Worm (Caenorhabditis elegans) whole organism, young adult: Measurements from ENCODE around the gene spig-9.

Source experiments
- B0019.2 ChIP-seq: fragments of 200-800 bp; sonication (Bioruptor generic); conservative IDR thresholded peaks from 2 replicates; pipeline ENCODE4 v1.3.6; 2022; ENCODE audit warnings: missing genetic modification reagents, missing genetic modification characterization, missing compliant biosample characterization
- B0261.1 ChIP-seq: sonication (generic microtip); optimal IDR thresholded peaks from 2 replicates; lab custom pipeline; 2016; ENCODE audit warnings: mild to moderate bottlenecking, missing genetic modification characterization, moderate library complexity, missing compliant biosample characterization
- C06A6.2 ChIP-seq: fragments of 200-800 bp; sonication (Bioruptor generic); conservative IDR thresholded peaks from 2 replicates; pipeline ENCODE4 v1.3.6; 2022; ENCODE audit warnings: missing genetic modification characterization, missing compliant biosample characterization
- F23B12.7 ChIP-seq: sonication (generic microtip); optimal IDR thresholded peaks from 2 replicates; lab custom pipeline; 2017; ENCODE audit warnings: missing genetic modification characterization, mild to moderate bottlenecking, missing compliant biosample characterization, antibody characterized with exemption, moderate library complexity; ENCODE audit not compliant: insufficient read depth
- F37B4.10 ChIP-seq: fragments of 200-800 bp; sonication (Bioruptor generic); IDR thresholded peaks from 2 replicates; pipeline ENCODE4 v1.3.6; 2022; ENCODE audit warnings: missing genetic modification characterization, missing compliant biosample characterization
- F39B2.1 ChIP-seq: fragments of 200-800 bp; sonication (Bioruptor generic); IDR thresholded peaks from 2 replicates; pipeline ENCODE4 v1.3.6; 2022; ENCODE audit warnings: missing genetic modification reagents, missing genetic modification characterization, missing compliant biosample characterization
- F49E8.2 ChIP-seq: sonication (generic microtip); optimal IDR thresholded peaks from 3 replicates; lab custom pipeline; 2017; ENCODE audit warnings: missing genetic modification characterization, mild to moderate bottlenecking, missing compliant biosample characterization, antibody characterized with exemption, moderate library complexity; ENCODE audit not compliant: insufficient read depth
- F55B11.4 ChIP-seq: sonication (generic microtip); optimal IDR thresholded peaks from 2 replicates; lab custom pipeline; 2016; ENCODE audit warnings: missing compliant biosample characterization, missing genetic modification characterization, borderline replicate concordance; ENCODE audit not compliant: insufficient read depth
- F57A8.1 ChIP-seq: fragments of 200-800 bp; sonication (Bioruptor generic); optimal IDR thresholded peaks from 2 replicates; lab custom pipeline; 2018; ENCODE audit warnings: mild to moderate bottlenecking, missing genetic modification characterization, moderate library complexity, missing compliant biosample characterization
- Y53F4B.3 ChIP-seq: fragments of 200-800 bp; sonication (Bioruptor generic); IDR thresholded peaks from 2 replicates; pipeline ENCODE4 v1.3.6; 2022; ENCODE audit warnings: missing genetic modification reagents, missing genetic modification characterization, missing compliant biosample characterization
- atf-7 ChIP-seq: sonication (generic microtip); optimal IDR thresholded peaks from 2 replicates; lab custom pipeline; 2017; ENCODE audit warnings: mild to moderate bottlenecking, missing genetic modification characterization, missing compliant biosample characterization
- cebp-2 ChIP-seq: fragments of 200-800 bp; sonication (Bioruptor generic); IDR thresholded peaks from 2 replicates; pipeline ENCODE4 v1.3.6; 2022; ENCODE audit warnings: missing genetic modification characterization, missing compliant biosample characterization
- ceh-79 ChIP-seq: sonication (generic microtip); optimal IDR thresholded peaks from 2 replicates; lab custom pipeline; 2017; ENCODE audit warnings: mild to moderate bottlenecking, missing genetic modification characterization, missing compliant biosample characterization
- die-1 ChIP-seq: sonication (generic microtip); optimal IDR thresholded peaks from 2 replicates; lab custom pipeline; 2016; ENCODE audit warnings: missing genotype, mild to moderate bottlenecking, missing genetic modification characterization, missing compliant biosample characterization
- dpff-1 ChIP-seq: sonication (generic microtip); optimal IDR thresholded peaks from 2 replicates; lab custom pipeline; 2017; ENCODE audit warnings: mild to moderate bottlenecking, missing genetic modification characterization, missing compliant biosample characterization
- dpl-1 ChIP-seq: fragments of 150-350 bp; optimal IDR thresholded peaks from 2 replicates; lab custom pipeline; 2014; ENCODE audit warnings: missing biosample characterization, missing genetic modification reagents, missing genetic modification characterization
- efl-1 ChIP-seq: fragments of 150-350 bp; optimal IDR thresholded peaks from 2 replicates; lab custom pipeline; 2014; ENCODE audit warnings: missing biosample characterization, missing genetic modification reagents, missing genetic modification characterization
- egl-18 ChIP-seq: fragments of 200-800 bp; sonication (Bioruptor generic); IDR thresholded peaks from 2 replicates; pipeline ENCODE4 v1.3.6; 2022; ENCODE audit warnings: missing genetic modification reagents, missing genetic modification characterization, missing compliant biosample characterization
- egl-44 ChIP-seq: fragments of 200-800 bp; sonication (Bioruptor generic); IDR thresholded peaks from 2 replicates; pipeline ENCODE4 v1.3.6; 2022; ENCODE audit warnings: missing genetic modification reagents, missing genetic modification characterization, missing compliant biosample characterization
- egrh-3 ChIP-seq: fragments of 200-800 bp; sonication (Bioruptor generic); IDR thresholded peaks from 2 replicates; pipeline ENCODE4 v1.3.6; 2022; ENCODE audit warnings: missing genetic modification reagents, missing genetic modification characterization, missing compliant biosample characterization
- gei-17 ChIP-seq: fragments of 200-800 bp; sonication (Bioruptor generic); optimal IDR thresholded peaks from 2 replicates; lab custom pipeline; 2018; ENCODE audit warnings: mild to moderate bottlenecking, missing genetic modification characterization, missing compliant biosample characterization
- hmg-20 ChIP-seq: fragments of 200-800 bp; sonication (Bioruptor generic); IDR thresholded peaks from 2 replicates; pipeline ENCODE4 v1.3.6; 2022; ENCODE audit warnings: missing genetic modification reagents, missing genetic modification characterization, missing compliant biosample characterization
- hsf-1 ChIP-seq: fragments of 200-800 bp; sonication (Bioruptor generic); IDR thresholded peaks from 2 replicates; pipeline ENCODE4 v1.3.6; 2022; ENCODE audit warnings: missing genetic modification reagents, missing genetic modification characterization, missing compliant biosample characterization
- lir-1 ChIP-seq: fragments of 200-800 bp; sonication (Bioruptor generic); conservative IDR thresholded peaks from 2 replicates; pipeline ENCODE4 v1.3.6; 2022; ENCODE audit warnings: missing genetic modification reagents, missing genetic modification characterization, missing compliant biosample characterization
- madf-10 ChIP-seq: sonication (generic microtip); optimal IDR thresholded peaks from 2 replicates; lab custom pipeline; 2016; ENCODE audit warnings: mild to moderate bottlenecking, missing genetic modification characterization, missing compliant biosample characterization
- madf-8 ChIP-seq: fragments of 200-800 bp; sonication (Bioruptor generic); conservative IDR thresholded peaks from 2 replicates; pipeline ENCODE4 v1.3.6; 2022; ENCODE audit warnings: missing genetic modification reagents, missing genetic modification characterization, missing compliant biosample characterization
- nfya-1 ChIP-seq: sonication (generic microtip); optimal IDR thresholded peaks from 2 replicates; lab custom pipeline; 2017; ENCODE audit warnings: antibody characterized with exemption, missing compliant biosample characterization, missing genetic modification characterization, borderline replicate concordance; ENCODE audit not compliant: insufficient read depth
- snpc-1.1 ChIP-seq: sonication (generic microtip); optimal IDR thresholded peaks from 2 replicates; lab custom pipeline; 2017; ENCODE audit warnings: missing genetic modification characterization, mild to moderate bottlenecking, missing compliant biosample characterization, antibody characterized with exemption, moderate library complexity, missing genotype, missing genetic modification reagents; ENCODE audit not compliant: insufficient read depth
- snpc-1.3 ChIP-seq: sonication (generic microtip); optimal IDR thresholded peaks from 2 replicates; lab custom pipeline; 2017; ENCODE audit warnings: missing genetic modification characterization, mild to moderate bottlenecking, missing compliant biosample characterization, antibody characterized with exemption, moderate library complexity, missing genotype, missing genetic modification reagents; ENCODE audit not compliant: insufficient read depth
- unc-130 ChIP-seq: sonication (generic microtip); optimal IDR thresholded peaks from 2 replicates; lab custom pipeline; 2016; ENCODE audit warnings: missing genetic modification reagents, missing genetic modification characterization, missing compliant biosample characterization
- ztf-18 ChIP-seq: sonication (generic microtip); optimal IDR thresholded peaks from 2 replicates; lab custom pipeline; 2016; ENCODE audit warnings: missing genotype, mild to moderate bottlenecking, missing genetic modification characterization, missing compliant biosample characterization
- ztf-25 ChIP-seq: fragments of 200-800 bp; sonication (Bioruptor generic); IDR thresholded peaks from 2 replicates; pipeline ENCODE4 v1.3.6; 2022; ENCODE audit warnings: missing genetic modification reagents, missing genetic modification characterization, missing compliant biosample characterization
- ztf-28 ChIP-seq: fragments of 200-800 bp; sonication (Bioruptor generic); IDR thresholded peaks from 2 replicates; pipeline ENCODE4 v1.3.6; 2022; ENCODE audit warnings: missing genetic modification reagents, missing genetic modification characterization, missing compliant biosample characterization
- ztf-3 ChIP-seq: fragments of 200-800 bp; sonication (Bioruptor generic); optimal IDR thresholded peaks from 2 replicates; lab custom pipeline; 2018; ENCODE audit warnings: mild to moderate bottlenecking, missing genetic modification characterization, missing compliant biosample characterization

The spig-9 gene

DNA sequence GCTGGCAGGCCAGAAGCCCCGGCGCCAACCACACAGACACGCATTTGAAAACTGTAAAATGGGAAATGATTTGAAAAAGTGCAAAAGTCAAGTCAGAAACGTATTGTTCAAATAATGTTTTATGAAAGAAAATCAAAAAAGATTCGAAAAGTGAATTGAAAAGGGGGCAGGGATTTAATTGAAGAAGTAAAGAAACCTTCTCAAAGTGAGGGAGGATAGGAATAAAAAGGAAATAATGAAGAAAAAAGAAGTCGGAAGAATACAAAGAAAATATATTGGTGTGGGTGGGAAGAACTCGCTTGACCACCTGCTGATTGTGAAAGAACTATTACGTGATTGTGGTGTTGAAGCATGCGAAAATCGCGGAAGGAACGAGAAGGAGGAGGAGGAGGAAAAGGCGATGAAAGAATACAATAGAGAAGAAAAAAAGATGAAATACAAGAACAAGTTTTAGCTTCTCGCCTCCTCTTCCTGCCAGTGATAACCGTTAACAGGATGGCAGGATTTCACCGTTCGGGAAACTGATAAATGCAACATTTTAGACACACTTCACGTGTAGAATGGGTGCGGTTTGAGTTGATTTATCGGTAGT lies 4.9 kb downstream of the spig-9 start, which contains the start of gene fmo-4:
TSS of gene fmo-4 (minus strand) at position 51 of the 592 bp plus-strand sequence.
- TF ChIP-seq hsf-1 (GFP tag; lab: Robert Waterston, UW) (no peak), snpc-1.3 (tag; lab: Kevin White, UChicago) (no peak), dpl-1 (GFP tag; lab: Kevin White, UChicago) (no peak), ztf-3 (no peak), ceh-79 (tag; lab: Kevin White, UChicago) (no peak), F57A8.1 (GFP tag; lab: Kevin White, UChicago) (no peak), madf-10 (no peak), cebp-2 (GFP tag; lab: Robert Waterston, UW) (no peak), F37B4.10 (no peak), ztf-25 (GFP tag; lab: Robert Waterston, UW) (no peak), egl-44 (no peak), lir-1 (no peak), F23B12.7 (tag; lab: Kevin White, UChicago) (no peak), ztf-28 (GFP tag; lab: Robert Waterston, UW) (no peak), egl-18 (no peak), gei-17 (GFP tag; lab: Kevin White, UChicago) (no peak), egrh-3 (GFP tag; lab: Robert Waterston, UW) (no peak), hmg-20 (no peak), atf-7 (tag; lab: Kevin White, UChicago) (no peak)
- TF ChIP-seq, all 124 proteins: peak for 0

DNA sequence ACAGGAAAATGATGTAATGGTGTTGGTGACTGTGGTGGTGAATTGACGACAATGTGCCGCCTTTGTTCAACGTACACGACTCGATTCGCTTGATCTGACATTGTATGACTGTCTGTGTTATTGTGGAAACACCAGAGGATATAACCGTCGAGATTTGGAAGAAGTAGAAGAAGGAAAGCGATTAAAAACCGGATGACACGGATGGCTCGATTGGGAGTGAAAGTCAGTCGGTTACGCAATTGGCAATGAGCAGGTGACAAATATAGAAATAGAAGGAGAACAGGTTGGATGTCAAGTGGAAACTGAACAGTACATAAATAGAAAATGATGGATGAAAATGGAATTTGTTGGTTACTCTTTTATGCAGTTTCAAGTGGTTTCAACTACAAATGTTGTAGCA lies 10.8 kb downstream of the spig-9 start, which contains the start of gene rdy-2:
TSS of gene rdy-2 (minus strand) at position 101 of the 400 bp plus-strand sequence.
- TF ChIP-seq dpl-1 (GFP tag; lab: Kevin White, UChicago) (no peak), unc-130 (GFP tag; lab: Kevin White, UChicago) (no peak), die-1 (tag; lab: Kevin White, UChicago) (no peak), dpff-1 (tag; lab: Kevin White, UChicago) (no peak), B0019.2 (GFP tag; lab: Robert Waterston, UW) (no peak), F55B11.4 (tag; lab: Kevin White, UChicago) (no peak), F49E8.2 (tag; lab: Kevin White, UChicago) (no peak), efl-1 (GFP tag; lab: Kevin White, UChicago) (no peak), ztf-28 (GFP tag; lab: Robert Waterston, UW) (no peak), B0261.1 (tag; lab: Kevin White, UChicago) (no peak), madf-8 (GFP tag; lab: Robert Waterston, UW) (no peak)

DNA sequence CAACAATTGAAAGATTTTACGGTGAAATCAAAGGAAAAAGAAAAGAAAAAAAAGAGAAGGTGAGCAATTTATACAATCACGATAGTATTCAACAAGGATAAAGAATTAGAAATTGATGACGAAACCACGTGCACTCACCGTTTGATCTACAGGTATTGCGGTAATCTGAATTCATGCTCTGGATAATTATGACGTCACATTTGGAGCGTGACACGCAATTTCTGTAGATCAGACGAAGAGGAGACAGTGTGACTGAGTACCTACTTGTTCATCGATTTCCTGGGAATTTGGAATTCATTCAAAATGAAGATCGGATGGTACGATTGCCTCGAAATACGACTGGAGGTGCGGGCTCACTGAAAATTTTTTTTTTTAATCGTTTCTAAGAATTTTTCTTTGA lies 13.3 kb downstream of the spig-9 start:
- no peak for TF ChIP-seq F39B2.1 (GFP tag; lab: Robert Waterston, UW)
- TF ChIP-seq nfya-1 (tag; lab: Kevin White, UChicago): no peak
- TF ChIP-seq ztf-18: no peak
- TF ChIP-seq snpc-1.1 (tag; lab: Kevin White, UChicago): no peak
- TF ChIP-seq lir-1: no peak
- TF ChIP-seq Y53F4B.3 (GFP tag; lab: Robert Waterston, UW): no peak
- TF ChIP-seq C06A6.2 (GFP tag; lab: Robert Waterston, UW): no peak
- TF ChIP-seq madf-8 (GFP tag; lab: Robert Waterston, UW): no peak
- TF ChIP-seq, all 124 proteins: peak for 0
